Worm (Caenorhabditis elegans) whole organism, young adult: Measurements from ENCODE around the gene spp-28.

Experiments used
- B0019.2 ChIP-seq: fragments of 200-800 bp; sonication (Bioruptor generic); conservative IDR thresholded peaks from 2 replicates; pipeline ENCODE4 v1.3.6; 2022; ENCODE audit warnings: missing genetic modification reagents, missing genetic modification characterization, missing compliant biosample characterization
- B0035.1 ChIP-seq: sonication (generic microtip); optimal IDR thresholded peaks from 2 replicates; lab custom pipeline; 2016; ENCODE audit warnings: missing genetic modification characterization, mild to moderate bottlenecking, missing compliant biosample characterization, missing genotype, missing genetic modification reagents
- C17E4.6 ChIP-seq: fragments of 200-800 bp; sonication (Bioruptor generic); IDR thresholded peaks from 2 replicates; pipeline ENCODE4 v1.3.6; 2022; ENCODE audit warnings: missing genetic modification reagents, missing genetic modification characterization, missing compliant biosample characterization
- F10E7.11 ChIP-seq: sonication (generic microtip); optimal IDR thresholded peaks from 2 replicates; lab custom pipeline; 2017; ENCODE audit warnings: mild to moderate bottlenecking, missing genetic modification characterization, moderate library complexity, missing compliant biosample characterization
- F22D6.2 ChIP-seq: sonication (generic microtip); optimal IDR thresholded peaks from 2 replicates; lab custom pipeline; 2016; ENCODE audit warnings: mild to moderate bottlenecking, missing genetic modification characterization, missing compliant biosample characterization
- F57C9.4 ChIP-seq: sonication (generic microtip); optimal IDR thresholded peaks from 2 replicates; lab custom pipeline; 2017; ENCODE audit warnings: mild to moderate bottlenecking, missing genetic modification characterization, missing compliant biosample characterization
- K12H6.12 ChIP-seq: fragments of 200-800 bp; sonication (Bioruptor generic); optimal IDR thresholded peaks from 2 replicates; lab custom pipeline; 2018; ENCODE audit warnings: mild to moderate bottlenecking, missing genetic modification characterization, missing compliant biosample characterization
- T26A5.8 ChIP-seq: sonication (generic microtip); optimal IDR thresholded peaks from 2 replicates; lab custom pipeline; 2016; ENCODE audit warnings: missing genetic modification characterization, missing compliant biosample characterization
- Y56A3A.18 ChIP-seq: fragments of 200-800 bp; sonication (Bioruptor generic); IDR thresholded peaks from 2 replicates; pipeline ENCODE4 v1.3.6; 2022; ENCODE audit warnings: missing genetic modification reagents, missing genetic modification characterization, missing compliant biosample characterization
- Y67H2A.10 ChIP-seq: fragments of 200-800 bp; sonication (Bioruptor generic); conservative IDR thresholded peaks from 2 replicates; pipeline ENCODE4 v1.3.6; 2022; ENCODE audit warnings: missing genetic modification reagents, missing genetic modification characterization, missing compliant biosample characterization
- ZK185.1 ChIP-seq: sonication (generic microtip); optimal IDR thresholded peaks from 2 replicates; lab custom pipeline; 2016; ENCODE audit warnings: mild to moderate bottlenecking, missing genetic modification characterization, missing compliant biosample characterization; ENCODE audit not compliant: poor library complexity, severe bottlenecking
- ama-1 ChIP-seq, 3 experiments: fragments of 150-350 bp in 1 of 3; sonication (generic microtip) in 2 of 3; optimal IDR thresholded peaks; 2 replicates each; lab custom pipeline; 2014 to 2018; ENCODE audit warnings: missing biosample characterization in 2 of 3, missing genetic modification characterization in 2 of 3, missing genetic modification reagents in 2 of 3
- atf-7 ChIP-seq: sonication (generic microtip); optimal IDR thresholded peaks from 2 replicates; lab custom pipeline; 2017; ENCODE audit warnings: mild to moderate bottlenecking, missing genetic modification characterization, missing compliant biosample characterization
- attf-6 ChIP-seq: fragments of 200-800 bp; sonication (Bioruptor generic); IDR thresholded peaks from 2 replicates; pipeline ENCODE4 v1.3.6; 2022; ENCODE audit warnings: missing genetic modification reagents, missing genetic modification characterization, missing compliant biosample characterization
- bed-1 ChIP-seq: fragments of 200-800 bp; sonication (Bioruptor generic); IDR thresholded peaks from 2 replicates; pipeline ENCODE4 v1.3.6; 2022; ENCODE audit warnings: missing genetic modification reagents, missing genetic modification characterization, missing compliant biosample characterization
- cebp-1 ChIP-seq, 2 experiments: fragments of 200-800 bp in 1 of 2; sonication (Bioruptor generic) in 1 of 2; sonication (generic microtip) in 1 of 2; IDR thresholded peaks in 1 of 2; optimal IDR thresholded peaks in 1 of 2; 2 replicates each; pipeline versions ENCODE4 v1.3.6 to Lab custom; 2017 to 2022; ENCODE audit warnings: missing compliant biosample characterization in 2 of 2, missing genetic modification characterization in 2 of 2, mild to moderate bottlenecking in 1 of 2, missing genetic modification reagents in 1 of 2, moderate library complexity in 1 of 2
- ceh-100 ChIP-seq: fragments of 200-800 bp; sonication (Bioruptor generic); IDR thresholded peaks from 2 replicates; pipeline ENCODE4 v1.3.6; 2022; ENCODE audit warnings: missing genetic modification reagents, missing genetic modification characterization, missing compliant biosample characterization
- ceh-79 ChIP-seq: sonication (generic microtip); optimal IDR thresholded peaks from 2 replicates; lab custom pipeline; 2017; ENCODE audit warnings: mild to moderate bottlenecking, missing genetic modification characterization, missing compliant biosample characterization
- chd-7 ChIP-seq: sonication (generic microtip); optimal IDR thresholded peaks from 2 replicates; lab custom pipeline; 2016; ENCODE audit warnings: mild to moderate bottlenecking, missing genetic modification characterization, moderate library complexity, missing compliant biosample characterization
- dox-1 ChIP-seq: fragments of 200-800 bp; sonication (Bioruptor generic); IDR thresholded peaks from 2 replicates; pipeline ENCODE4 v1.3.6; 2022; ENCODE audit warnings: missing genetic modification reagents, missing genetic modification characterization, missing compliant biosample characterization
- dpl-1 ChIP-seq: fragments of 150-350 bp; optimal IDR thresholded peaks from 2 replicates; lab custom pipeline; 2014; ENCODE audit warnings: missing biosample characterization, missing genetic modification reagents, missing genetic modification characterization
- egl-18 ChIP-seq: fragments of 200-800 bp; sonication (Bioruptor generic); IDR thresholded peaks from 2 replicates; pipeline ENCODE4 v1.3.6; 2022; ENCODE audit warnings: missing genetic modification reagents, missing genetic modification characterization, missing compliant biosample characterization
- egl-44 ChIP-seq: fragments of 200-800 bp; sonication (Bioruptor generic); IDR thresholded peaks from 2 replicates; pipeline ENCODE4 v1.3.6; 2022; ENCODE audit warnings: missing genetic modification reagents, missing genetic modification characterization, missing compliant biosample characterization
- ekl-4 ChIP-seq: fragments of 200-800 bp; sonication (Bioruptor generic); IDR thresholded peaks from 2 replicates; pipeline ENCODE4 v1.3.6; 2022; ENCODE audit warnings: missing genetic modification reagents, missing genetic modification characterization, missing compliant biosample characterization
- him-1 ChIP-seq: sonication (generic microtip); optimal IDR thresholded peaks from 2 replicates; lab custom pipeline; 2016; ENCODE audit warnings: missing genotype, missing genetic modification reagents, missing genetic modification characterization, missing compliant biosample characterization
- hmg-1.2 ChIP-seq: fragments of 200-800 bp; sonication (Bioruptor generic); IDR thresholded peaks from 2 replicates; pipeline ENCODE4 v1.3.6; 2022; ENCODE audit warnings: missing genetic modification reagents, missing genetic modification characterization, missing compliant biosample characterization
- lag-1 ChIP-seq: fragments of 200-800 bp; sonication (Bioruptor generic); IDR thresholded peaks from 2 replicates; pipeline ENCODE4 v1.3.6; 2022; ENCODE audit warnings: missing genetic modification reagents, missing genetic modification characterization, missing compliant biosample characterization
- madf-10 ChIP-seq: sonication (generic microtip); optimal IDR thresholded peaks from 2 replicates; lab custom pipeline; 2016; ENCODE audit warnings: mild to moderate bottlenecking, missing genetic modification characterization, missing compliant biosample characterization
- madf-6 ChIP-seq: fragments of 200-800 bp; sonication (Bioruptor generic); IDR thresholded peaks from 2 replicates; pipeline ENCODE4 v1.3.6; 2022; ENCODE audit warnings: missing genetic modification reagents, missing genetic modification characterization, missing compliant biosample characterization
- mcd-1 ChIP-seq: fragments of 200-800 bp; sonication (Bioruptor generic); IDR thresholded peaks from 2 replicates; pipeline ENCODE4 v1.3.6; 2022; ENCODE audit warnings: missing genetic modification reagents, missing genetic modification characterization, missing compliant biosample characterization
- nfyb-1 ChIP-seq: fragments of 200-800 bp; sonication (Bioruptor generic); IDR thresholded peaks from 2 replicates; pipeline ENCODE4 v1.3.6; 2022; ENCODE audit warnings: missing genetic modification reagents, missing genetic modification characterization, missing compliant biosample characterization
- nhr-80 ChIP-seq: sonication (generic microtip); optimal IDR thresholded peaks from 2 replicates; lab custom pipeline; 2016; ENCODE audit warnings: missing genetic modification characterization, missing compliant biosample characterization
- pbrm-1 ChIP-seq: fragments of 200-800 bp; sonication (Bioruptor generic); IDR thresholded peaks from 2 replicates; pipeline ENCODE4 v1.3.6; 2022; ENCODE audit warnings: missing genetic modification reagents, missing genetic modification characterization, missing compliant biosample characterization
- snpc-3.4 ChIP-seq: sonication (generic microtip); optimal IDR thresholded peaks from 2 replicates; lab custom pipeline; 2017; ENCODE audit warnings: missing genetic modification characterization, mild to moderate bottlenecking, missing compliant biosample characterization, antibody characterized with exemption, moderate library complexity, missing genotype, missing genetic modification reagents
- snpc-4 ChIP-seq, 5 experiments: fragments of 150-350 bp in 1 of 5; sonication (generic microtip) in 4 of 5; optimal IDR thresholded peaks; 2 replicates each; lab custom pipeline; 2014 to 2018; ENCODE audit warnings: missing genetic modification characterization in 5 of 5, missing biosample characterization in 3 of 5, antibody characterized with exemption in 2 of 5, mild to moderate bottlenecking in 2 of 5, missing compliant biosample characterization in 2 of 5, missing genotype in 2 of 5, moderate library complexity in 2 of 5, missing genetic modification reagents in 1 of 5
- unc-62 ChIP-seq: fragments of 150-350 bp; optimal IDR thresholded peaks from 2 replicates; lab custom pipeline; 2014; ENCODE audit warnings: missing biosample characterization, missing genetic modification reagents, missing genetic modification characterization
- ztf-18 ChIP-seq: sonication (generic microtip); optimal IDR thresholded peaks from 2 replicates; lab custom pipeline; 2016; ENCODE audit warnings: missing genotype, mild to moderate bottlenecking, missing genetic modification characterization, missing compliant biosample characterization
- ztf-22 ChIP-seq: fragments of 200-800 bp; sonication (Bioruptor generic); optimal IDR thresholded peaks from 2 replicates; lab custom pipeline; 2018; ENCODE audit warnings: mild to moderate bottlenecking, missing genetic modification characterization, moderate library complexity, missing compliant biosample characterization
- ztf-25 ChIP-seq: fragments of 200-800 bp; sonication (Bioruptor generic); IDR thresholded peaks from 2 replicates; pipeline ENCODE4 v1.3.6; 2022; ENCODE audit warnings: missing genetic modification reagents, missing genetic modification characterization, missing compliant biosample characterization
- ztf-3 ChIP-seq: fragments of 200-800 bp; sonication (Bioruptor generic); optimal IDR thresholded peaks from 2 replicates; lab custom pipeline; 2018; ENCODE audit warnings: mild to moderate bottlenecking, missing genetic modification characterization, missing compliant biosample characterization
- ztf-6 ChIP-seq: fragments of 200-800 bp; sonication (Bioruptor generic); IDR thresholded peaks from 2 replicates; pipeline ENCODE4 v1.3.6; 2022; ENCODE audit warnings: missing genetic modification reagents, missing genetic modification characterization, missing compliant biosample characterization

The spp-28 gene

ce11 chrIII:4230092-4230491 is 40.0 kb upstream of the spp-28 start (continued):
- TF ChIP-seq nfyb-1 (GFP tag; lab: Robert Waterston, UW): no peak
- TF ChIP-seq madf-6 (GFP tag; lab: Robert Waterston, UW): peak; percentile 61
- TF ChIP-seq unc-62 (GFP tag; lab: Kevin White, UChicago): no peak
- TF ChIP-seq him-1 (tag; lab: Kevin White, UChicago): peak; percentile 58
- TF ChIP-seq ztf-22: no peak
- no peak for TF ChIP-seq F57C9.4
- TF ChIP-seq snpc-3.4 (tag; lab: Kevin White, UChicago): no peak
- TF ChIP-seq T26A5.8: no peak
- TF ChIP-seq ceh-100 (GFP tag; lab: Robert Waterston, UW): no peak
- TF ChIP-seq dox-1 (GFP tag; lab: Robert Waterston, UW): 0 out of 2 replicates have a peak, but pooled peaks have one; percentile 17
- TF ChIP-seq bed-1 (GFP tag; lab: Robert Waterston, UW): no peak
- TF ChIP-seq madf-10 (tag; lab: Kevin White, UChicago): no peak

ce11 chrIII:4228841-4229240 is 38.7 kb upstream of the spp-28 start, which contains the start of gene F43C1.5:
F43C1.5 (plus strand) TSS chrIII:4229141.
- TF ChIP-seq ama-1 (optimal IDR thresholded peaks at IDR 0.05; lab: Kevin White, UChicago) (no peak), ama-1 (GFP tag; optimal IDR thresholded peaks at IDR 0.05; lab: Kevin White, UChicago) (no peak), Y67H2A.10 (GFP tag; lab: Robert Waterston, UW) (no peak), C17E4.6 (GFP tag; lab: Robert Waterston, UW) (no peak), atf-7 (tag; lab: Kevin White, UChicago) (no peak), ceh-100 (GFP tag; lab: Robert Waterston, UW) (no peak), K12H6.12 (tag; lab: Kevin White, UChicago) (no peak), snpc-3.4 (tag; lab: Kevin White, UChicago) (no peak), ztf-3 (no peak), egl-18 (GFP tag; lab: Robert Waterston, UW) (no peak)

DNA sequence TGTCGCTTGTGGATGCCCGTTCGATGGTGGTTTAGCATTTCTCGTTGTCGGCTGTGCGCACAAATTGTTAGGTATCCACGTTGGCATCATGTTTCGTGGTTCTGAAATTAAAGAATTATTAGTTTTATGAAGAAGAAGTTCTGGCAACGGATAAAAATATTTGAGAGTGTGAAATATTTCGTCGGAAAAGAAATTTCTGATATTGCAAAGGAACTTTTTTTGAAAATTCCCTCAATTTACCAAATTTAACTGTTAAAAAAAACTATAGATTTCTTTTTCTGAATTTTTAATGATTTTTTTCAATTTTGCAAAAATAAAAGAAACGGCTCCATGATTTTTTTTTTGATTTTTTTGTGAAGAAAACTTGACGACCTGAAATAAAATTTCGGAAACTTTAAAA is 37.9 kb upstream of the spp-28 start, which contains the start of gene mpk-1:
Gene mpk-1, minus strand, starts transcription at position 101 of the 400 bp plus-strand sequence.
- TF ChIP-seq F22D6.2 (tag; lab: Kevin White, UChicago) (no peak), B0035.1 (no peak), attf-6 (no peak), F10E7.11 (tag; lab: Kevin White, UChicago) (no peak), dpl-1 (GFP tag; lab: Kevin White, UChicago) (no peak), nfyb-1 (GFP tag; lab: Robert Waterston, UW) (no peak)

DNA sequence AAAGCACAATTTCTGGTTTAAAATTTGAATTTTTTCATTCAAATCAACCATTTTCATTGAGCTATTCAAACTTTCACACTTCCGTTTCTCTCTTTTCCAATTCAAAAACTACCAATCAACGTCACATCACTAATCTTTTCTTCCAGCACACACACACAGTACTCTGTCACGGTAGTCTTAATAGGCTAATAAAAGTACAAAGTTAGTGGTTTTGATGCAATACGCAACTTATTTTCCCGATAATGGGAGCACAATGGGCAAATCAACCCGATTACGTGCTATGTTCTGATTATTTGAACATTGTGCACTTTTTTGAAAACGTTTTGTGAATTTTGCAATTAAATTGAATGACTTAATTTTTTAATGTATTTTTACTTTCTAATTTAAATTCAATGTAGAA is 37.2 kb upstream of the spp-28 start:
- TF ChIP-seq nhr-80 (tag; lab: Kevin White, UChicago) (peak; percentile 65), hmg-1.2 (GFP tag; lab: Robert Waterston, UW) (no peak)

- TF ChIP-seq chd-7 (tag; lab: Kevin White, UChicago) (no peak), ztf-18 (tag; lab: Kevin White, UChicago) (no peak), hmg-1.2 (GFP tag; lab: Robert Waterston, UW) (no peak), ceh-79 (tag; lab: Kevin White, UChicago) (no peak), ztf-25 (GFP tag; lab: Robert Waterston, UW) (no peak), ZK185.1 (tag; lab: Kevin White, UChicago) (no peak), K12H6.12 (tag; lab: Kevin White, UChicago) (no peak), snpc-4 (GFP tag; optimal IDR thresholded peaks at IDR 0.05; lab: Kevin White, UChicago) (no peak), snpc-4 (tag; optimal IDR thresholded peaks at IDR 0.05; lab: Kevin White, UChicago) (no peak), egl-44 (GFP tag; lab: Robert Waterston, UW) (no peak), pbrm-1 (GFP tag; lab: Robert Waterston, UW) (no peak), lag-1 (GFP tag; lab: Robert Waterston, UW) (no peak), Y56A3A.18 (GFP tag; lab: Robert Waterston, UW) (no peak), cebp-1 (GFP tag; IDR thresholded peaks at IDR 0.05; lab: Robert Waterston, UW) (no peak), cebp-1 (tag; optimal IDR thresholded peaks at IDR 0.05; lab: Kevin White, UChicago) (no peak), B0019.2 (GFP tag; lab: Robert Waterston, UW) (no peak), mcd-1 (no peak), ekl-4 (no peak), ztf-6 (GFP tag; lab: Robert Waterston, UW) (no peak)
Measured at ce11 chrIII:4224722-4225121, 34.6 kb upstream of the spp-28 start.
